Worm (Caenorhabditis elegans): Measurements from ENCODE around the gene pat-4.

DNA sequence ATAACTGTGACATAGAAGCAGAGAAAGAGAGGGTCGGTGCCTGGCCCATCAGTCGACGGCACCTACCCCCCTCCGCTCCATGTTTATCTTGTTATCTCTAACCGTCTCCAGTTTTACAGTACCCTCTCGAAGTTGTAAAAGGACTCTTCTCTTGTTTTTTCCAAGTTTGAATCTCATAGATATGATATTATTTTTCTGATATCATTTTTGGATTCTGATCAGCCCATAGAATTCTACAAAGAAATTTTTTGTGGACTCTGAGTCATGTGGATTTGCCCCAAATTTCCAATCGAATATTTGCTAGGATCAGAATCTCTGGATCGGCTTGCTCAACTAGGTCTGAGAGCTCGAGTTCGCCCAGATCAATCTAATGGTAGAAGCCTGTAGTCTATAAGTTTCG is 20.0 kb upstream of the pat-4 start, which contains the start of gene C29F9.6:
- TF ChIP-seq lin-13 (GFP tag; optimal IDR thresholded peaks at IDR 0.05) (no peak), F49E8.2 (tag; optimal IDR thresholded peaks at IDR 0.05; ENCODE audit: borderline replicate concordance) (no peak), aly-2 (tag; optimal IDR thresholded peaks at IDR 0.05) (no peak), R02D3.7 (tag; optimal IDR thresholded peaks at IDR 0.05) (no peak), mep-1 (tag; optimal IDR thresholded peaks at IDR 0.05) (no peak), ZK546.5 (tag; optimal IDR thresholded peaks at IDR 0.05) (no peak), nhr-11 (tag; optimal IDR thresholded peaks at IDR 0.05) (no peak)

All from whole organism, L4 larva.